Worm (Caenorhabditis elegans): ENCODE measurements around the gene ZK546.4.
"Not testable (repeated sequence)": the region's sequence is repeated elsewhere in the genome, so short reads cannot be mapped to it uniquely, and the experiment has no call there.

Gene ZK546.4

DNA sequence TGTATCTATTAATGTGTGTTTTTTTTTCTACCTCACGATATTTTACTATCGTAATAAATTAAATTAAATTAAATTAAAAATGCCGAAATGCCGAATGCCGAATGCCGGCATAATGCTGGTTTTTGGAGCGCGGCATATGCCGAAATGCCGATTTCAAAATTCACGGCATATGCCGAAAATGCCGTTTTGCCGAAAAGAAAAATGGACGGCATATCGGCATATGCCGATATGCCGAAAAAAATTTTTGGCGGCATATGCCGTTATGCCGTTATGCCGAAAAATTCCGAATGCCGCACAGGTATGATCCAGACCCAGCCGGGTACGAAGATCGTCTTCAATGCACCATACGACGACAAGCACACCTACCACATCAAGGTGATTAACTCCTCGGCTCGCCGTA, 39.3 kb upstream of the ZK546.4 start, which contains the start of gene msp-32:
Gene msp-32 (plus strand): TSS at position 301 of the 400 bp plus-strand sequence.
- TF ChIP-seq nfya-1 (tag; optimal IDR thresholded peaks at IDR 0.05); fkh-10 (GFP tag; optimal IDR thresholded peaks at IDR 0.05); hlh-13 (GFP tag; optimal IDR thresholded peaks at IDR 0.05): not testable (repeated sequence)

DNA sequence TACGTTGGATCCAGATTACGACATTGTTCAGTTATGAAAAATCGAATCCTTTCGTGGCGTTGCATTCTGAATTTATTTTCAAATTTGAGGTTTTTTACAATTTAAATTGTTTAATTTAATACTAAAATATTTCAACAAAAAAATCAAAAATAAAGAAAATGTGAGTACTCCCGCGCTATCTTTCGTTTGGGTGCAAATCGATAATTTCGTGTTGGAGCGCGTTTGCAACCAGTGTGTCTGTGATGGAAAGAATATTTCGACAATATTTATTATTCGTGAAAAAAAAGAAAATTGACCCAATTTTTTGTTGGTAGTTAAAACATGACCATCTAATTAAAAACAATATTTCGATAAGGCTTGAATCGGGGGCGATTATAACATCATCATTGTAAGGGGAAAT, 35.8 kb upstream of the ZK546.4 start, which contains the start of gene R05F9.9:
Gene R05F9.9 (minus strand): TSS at position 66 of the 400 bp plus-strand sequence.
- peak; percentile 79 for TF ChIP-seq ceh-48 (tag; optimal IDR thresholded peaks at IDR 0.05)
- TF ChIP-seq fax-1 (tag; optimal IDR thresholded peaks at IDR 0.05) = no peak
- TF ChIP-seq dve-1 (tag; optimal IDR thresholded peaks at IDR 0.05) = no peak
- TF ChIP-seq ceh-14 (tag; optimal IDR thresholded peaks at IDR 0.05) = no peak
- no peak for TF ChIP-seq lin-11 (tag; optimal IDR thresholded peaks at IDR 0.05)
- peak; percentile 35 for TF ChIP-seq elt-2 (tag; optimal IDR thresholded peaks at IDR 0.05)

DNA sequence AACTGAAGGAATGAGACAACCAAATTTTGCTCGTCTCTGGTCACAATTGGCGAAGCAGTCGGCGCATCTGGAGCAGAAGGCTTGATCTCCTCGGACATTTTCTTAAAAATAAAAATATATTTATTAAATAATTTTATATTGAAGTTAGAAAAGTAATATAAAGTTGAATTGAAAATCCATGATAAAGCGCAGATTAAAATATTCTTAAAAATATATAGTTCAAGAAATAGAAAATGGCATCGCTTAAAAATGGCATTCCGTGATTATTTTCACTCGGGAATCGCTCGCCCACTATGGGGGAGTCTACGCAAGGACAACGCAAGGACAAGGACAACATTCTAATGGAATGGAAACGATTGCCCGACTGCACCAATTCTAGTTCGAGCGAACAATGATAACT, 34.1 kb upstream of the ZK546.4 start, which contains the start of gene sgt-1:
Gene sgt-1 (minus strand): TSS at position 101 of the 400 bp plus-strand sequence.
- not testable (repeated sequence) for TF ChIP-seq eyg-1, zip-5, K02D7.2 (tag; optimal IDR thresholded peaks at IDR 0.05)

DNA sequence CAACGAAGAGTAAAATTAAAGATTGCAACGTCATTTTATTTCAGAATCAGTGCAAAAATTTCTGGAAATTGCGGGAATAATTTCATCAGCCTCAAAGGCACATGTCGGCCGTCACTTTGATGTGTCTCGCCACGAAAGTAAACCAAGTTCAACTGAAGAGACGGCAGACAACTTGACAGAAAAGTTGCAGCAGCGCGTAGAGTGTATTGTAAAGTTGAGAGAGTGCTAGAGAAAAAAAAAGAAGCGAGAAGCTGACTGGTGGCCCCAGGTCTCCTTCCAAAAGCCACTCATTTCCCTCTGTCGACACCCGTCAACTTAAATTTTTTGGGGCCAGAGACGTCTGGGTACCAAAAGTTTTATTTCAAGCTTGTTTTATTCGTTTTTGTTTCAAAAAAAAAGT, 33.6 kb upstream of the ZK546.4 start:
- TF ChIP-seq unc-42 (tag; optimal IDR thresholded peaks at IDR 0.05) (peak; percentile 86), tbx-2 (tag; optimal IDR thresholded peaks at IDR 0.05) (peak; percentile 34), ceh-48 (tag; optimal IDR thresholded peaks at IDR 0.05) (no peak), tbx-7 (tag; optimal IDR thresholded peaks at IDR 0.05) (no peak), mec-3 (tag; optimal IDR thresholded peaks at IDR 0.05; ENCODE audit: borderline replicate concordance) (no peak), unc-55 (GFP tag; optimal IDR thresholded peaks at IDR 0.05) (peak; percentile 98), gmeb-2 (tag; optimal IDR thresholded peaks at IDR 0.05) (no peak), ets-4 (tag; optimal IDR thresholded peaks at IDR 0.05) (peak; percentile 1), hlh-30 (tag; optimal IDR thresholded peaks at IDR 0.05; ENCODE audit: insufficient read depth) (peak; percentile 56), ceh-18 (tag; optimal IDR thresholded peaks at IDR 0.05) (peak; percentile 47), rnt-1 (tag; optimal IDR thresholded peaks at IDR 0.05) (peak; percentile 70), hlh-13 (GFP tag; optimal IDR thresholded peaks at IDR 0.05) (no peak), dve-1 (tag; optimal IDR thresholded peaks at IDR 0.05) (peak; percentile 44), elt-2 (tag; optimal IDR thresholded peaks at IDR 0.05) (peak; percentile 7), ceh-24 (tag; optimal IDR thresholded peaks at IDR 0.05) (no peak), ztf-16 (tag; optimal IDR thresholded peaks at IDR 0.05) (no peak), nfya-1 (tag; optimal IDR thresholded peaks at IDR 0.05) (peak; percentile 87), ceh-30 (tag; optimal IDR thresholded peaks at IDR 0.05) (peak; percentile 47), ceh-31 (tag; optimal IDR thresholded peaks at IDR 0.05) (peak; percentile 64), pqm-1 (tag; optimal IDR thresholded peaks at IDR 0.05) (no peak)

DNA sequence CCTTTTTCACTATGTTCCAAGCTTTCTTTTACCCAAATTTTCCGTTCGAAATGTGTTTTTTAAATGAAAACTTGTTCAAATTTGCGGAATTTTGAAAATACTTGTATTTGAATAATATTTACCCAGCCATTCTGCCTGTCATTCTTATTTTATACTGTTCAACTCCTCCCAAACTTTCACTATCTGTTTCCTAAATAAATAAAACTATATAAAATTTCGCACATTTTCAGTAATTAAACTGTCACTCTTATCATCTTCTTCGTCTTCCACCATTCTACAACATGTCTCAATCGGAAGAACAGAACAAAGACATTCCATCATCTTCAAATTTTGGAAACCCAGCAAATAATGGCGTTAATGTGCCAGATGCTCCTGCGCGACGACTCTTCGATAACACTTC, 33.1 kb upstream of the ZK546.4 start, which contains the start of gene btbd-10:
Gene btbd-10 (plus strand): TSS at position 231 of the 400 bp plus-strand sequence.
- TF ChIP-seq ahr-1 (tag; optimal IDR thresholded peaks at IDR 0.05) (no peak), eyg-1 (tag; optimal IDR thresholded peaks at IDR 0.05) (no peak), ceh-18 (tag; optimal IDR thresholded peaks at IDR 0.05) (no peak), ceh-19 (GFP tag; optimal IDR thresholded peaks at IDR 0.05) (no peak), lin-11 (tag; optimal IDR thresholded peaks at IDR 0.05) (no peak), nhr-11 (tag; optimal IDR thresholded peaks at IDR 0.05) (no peak), unc-86 (tag; optimal IDR thresholded peaks at IDR 0.05) (no peak), rnt-1 (tag; optimal IDR thresholded peaks at IDR 0.05) (no peak)

DNA sequence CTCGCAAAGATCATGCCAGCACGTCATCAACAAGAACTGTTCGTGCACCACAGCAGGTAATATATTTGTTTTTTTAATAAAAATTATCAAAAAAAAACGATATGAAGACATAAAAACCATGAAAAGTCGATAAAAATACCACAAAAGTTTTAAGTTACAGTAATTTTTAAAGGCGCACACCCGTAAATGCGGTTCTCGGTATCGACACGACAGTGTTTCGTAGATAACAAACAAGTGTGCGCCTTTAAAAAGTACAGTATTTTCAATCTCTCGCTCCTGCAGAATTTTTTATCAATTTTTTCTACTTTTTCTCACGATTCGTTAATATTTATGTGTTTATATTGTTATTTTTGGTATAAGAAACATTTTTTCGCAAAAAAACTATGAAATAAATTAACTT, 32.5 kb upstream of the ZK546.4 start:
- no peak for TF ChIP-seq ref-2 (tag; optimal IDR thresholded peaks at IDR 0.05)
- no peak for TF ChIP-seq ceh-6 (GFP tag; optimal IDR thresholded peaks at IDR 0.05)
- TF ChIP-seq unc-55 (GFP tag; optimal IDR thresholded peaks at IDR 0.05) = no peak
- no peak for TF ChIP-seq pat-9 (tag; optimal IDR thresholded peaks at IDR 0.05)
- TF ChIP-seq fkh-10 (GFP tag; optimal IDR thresholded peaks at IDR 0.05) = no peak
- no peak for TF ChIP-seq fax-1 (tag; optimal IDR thresholded peaks at IDR 0.05)
- TF ChIP-seq dmd-4 (tag; optimal IDR thresholded peaks at IDR 0.05; ENCODE audit: borderline replicate concordance) = no peak
- no peak for TF ChIP-seq madf-2 (tag; optimal IDR thresholded peaks at IDR 0.05)
- TF ChIP-seq odd-2 (tag; optimal IDR thresholded peaks at IDR 0.05) = no peak
- TF ChIP-seq pros-1 (tag; optimal IDR thresholded peaks at IDR 0.05) = no peak
- no peak for TF ChIP-seq lin-11 (tag; optimal IDR thresholded peaks at IDR 0.05)
- no peak for TF ChIP-seq zip-5 (tag; optimal IDR thresholded peaks at IDR 0.05)
- no peak for TF ChIP-seq F13H6.1 (tag; optimal IDR thresholded peaks at IDR 0.05)
- no peak for TF ChIP-seq dve-1 (tag; optimal IDR thresholded peaks at IDR 0.05)
- no peak for TF ChIP-seq hlh-30 (tag; optimal IDR thresholded peaks at IDR 0.05; ENCODE audit: insufficient read depth)
- no peak for TF ChIP-seq ceh-24 (tag; optimal IDR thresholded peaks at IDR 0.05)
- TF ChIP-seq pax-1 (tag; optimal IDR thresholded peaks at IDR 0.05) = no peak
- no peak for TF ChIP-seq hlh-8 (tag; optimal IDR thresholded peaks at IDR 0.05)
- no peak for TF ChIP-seq gmeb-2 (tag; optimal IDR thresholded peaks at IDR 0.05)
- no peak for TF ChIP-seq sox-4 (tag; optimal IDR thresholded peaks at IDR 0.05)
